Fruit fly (Drosophila melanogaster): ENCODE data around the gene CG15530.

Gene CG15530

DNA sequence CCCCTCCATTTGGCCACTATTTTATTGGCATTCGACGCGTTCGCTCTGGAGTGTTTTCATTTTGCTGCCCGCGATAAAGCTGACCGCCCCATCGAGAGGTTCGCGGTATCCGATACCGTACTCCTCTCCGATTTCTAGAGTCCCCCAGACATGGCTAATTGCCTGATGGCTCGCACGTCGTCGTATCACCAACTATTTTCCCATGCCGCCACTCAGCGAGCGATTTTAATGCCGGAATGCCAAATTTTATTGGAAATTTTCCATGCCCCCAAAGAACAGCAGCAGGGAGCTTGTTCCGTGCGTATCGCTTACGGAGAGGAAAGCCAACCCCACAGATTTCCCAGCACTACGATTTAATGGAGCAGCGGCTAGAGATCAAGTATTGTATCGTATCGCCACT, 23.4 kb downstream of the CG15530 start:
- TF ChIP-seq Pif1B (GFP tag; optimal IDR thresholded peaks at IDR 0.05) (no peak), Ets98B (GFP tag; IDR thresholded peaks at IDR 0.05) (no peak), CG15710 (tag; optimal IDR thresholded peaks at IDR 0.05) (no peak), CG12605 (GFP tag; IDR thresholded peaks at IDR 0.05) (no peak), Pif1A (GFP tag; optimal IDR thresholded peaks at IDR 0.05) (no peak), rn (GFP tag; IDR thresholded peaks at IDR 0.05) (no peak), CG32121 (GFP tag; IDR thresholded peaks at IDR 0.05) (no peak), CG4496 (GFP tag; IDR thresholded peaks at IDR 0.05) (no peak), fd96Ca (GFP tag; IDR thresholded peaks at IDR 0.05) (no peak), EcR (GFP tag; optimal IDR thresholded peaks at IDR 0.05) (no peak), CG10348 (GFP tag; IDR thresholded peaks at IDR 0.05) (no peak), gl (tag; optimal IDR thresholded peaks at IDR 0.05) (no peak), CG17806 (tag; optimal IDR thresholded peaks at IDR 0.05) (no peak), CG9948 (tag; optimal IDR thresholded peaks at IDR 0.05) (no peak), Snoo (tag; optimal IDR thresholded peaks at IDR 0.05) (no peak), CG34367 (tag; optimal IDR thresholded peaks at IDR 0.05) (no peak), CG13204 (GFP tag; optimal IDR thresholded peaks at IDR 0.05) (no peak), CG8301 (tag; optimal IDR thresholded peaks at IDR 0.05) (no peak), CG8159 (tag; optimal IDR thresholded peaks at IDR 0.05) (no peak), D1 (tag; optimal IDR thresholded peaks at IDR 0.05) (no peak)

DNA sequence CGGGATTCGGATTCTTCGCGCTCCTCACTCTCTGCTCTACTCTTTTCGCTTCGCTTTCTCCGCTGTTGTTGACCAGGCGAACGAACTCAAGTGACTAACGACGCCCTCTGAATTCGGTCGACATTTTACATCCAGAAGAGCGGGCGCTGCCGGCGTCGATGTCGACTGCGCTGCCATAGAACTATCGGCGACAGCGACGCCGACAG, 25.1 kb downstream of the CG15530 start, which contains the start of gene CG9743:
CG9743 (minus strand) TSS at position 101 of the 206 bp plus-strand sequence.
- TF ChIP-seq CG17806 (tag; optimal IDR thresholded peaks at IDR 0.05): no peak

DNA sequence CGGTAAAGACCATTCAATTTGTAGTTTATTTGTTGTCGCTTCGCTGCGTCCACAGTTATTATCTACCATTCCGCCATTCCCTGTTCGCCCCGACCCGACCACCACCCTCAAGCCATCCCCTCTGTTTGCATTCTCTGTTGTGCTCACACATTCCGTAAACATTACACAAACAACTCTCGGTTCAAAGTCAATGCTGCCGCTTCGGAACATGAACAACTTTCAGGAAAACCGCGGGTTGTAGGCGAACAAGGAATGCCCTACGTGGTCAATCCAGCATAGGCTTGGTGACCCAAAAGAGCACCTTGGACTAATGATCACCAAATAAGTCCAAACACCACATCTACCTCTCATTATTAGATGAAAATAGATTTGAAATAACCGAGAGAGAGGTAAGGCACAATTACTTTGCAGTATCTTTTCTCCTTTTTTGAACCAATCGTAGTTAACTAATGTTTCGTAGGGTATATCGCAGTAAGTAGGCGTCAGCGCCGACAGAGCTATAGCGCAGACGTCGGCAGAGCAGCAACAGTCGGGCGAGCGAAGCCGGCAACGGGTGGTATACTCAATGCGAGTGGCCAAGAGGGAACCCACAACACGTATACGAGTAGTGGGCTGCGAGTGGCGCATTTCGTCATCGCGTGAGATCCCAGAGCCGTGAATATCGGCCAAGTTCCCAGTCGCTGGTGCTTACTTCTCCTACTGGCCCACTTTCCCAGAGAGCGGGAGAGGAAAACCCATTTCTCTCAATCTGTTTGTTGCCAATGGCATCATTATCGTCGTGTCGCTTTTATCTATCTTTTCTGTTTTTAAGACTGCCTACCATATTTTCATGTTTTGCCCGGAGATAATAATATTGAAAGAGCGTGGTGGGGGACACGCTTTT, 25.7 kb downstream of the CG15530 start:
- TF ChIP-seq CG8301 (tag; optimal IDR thresholded peaks at IDR 0.05): peak; percentile 81
- no peak for TF ChIP-seq CG13204 (GFP tag; optimal IDR thresholded peaks at IDR 0.05)
- peak; percentile 77 for TF ChIP-seq Pif1B (GFP tag; optimal IDR thresholded peaks at IDR 0.05)
- peak; percentile 50 for TF ChIP-seq gl (tag; optimal IDR thresholded peaks at IDR 0.05)
- TF ChIP-seq CG32121 (GFP tag; IDR thresholded peaks at IDR 0.05): peak; percentile 81
- TF ChIP-seq CG34367 (tag; optimal IDR thresholded peaks at IDR 0.05): peak; percentile 30
- TF ChIP-seq Snoo (tag; optimal IDR thresholded peaks at IDR 0.05): peak; percentile 25
- peak; percentile 84 for TF ChIP-seq fd96Ca (GFP tag; IDR thresholded peaks at IDR 0.05)
- peak; percentile 80 for TF ChIP-seq CG4496 (GFP tag; IDR thresholded peaks at IDR 0.05)
- peak; percentile 79 for TF ChIP-seq Pif1A (GFP tag; optimal IDR thresholded peaks at IDR 0.05)
- peak; percentile 83 for TF ChIP-seq Ets98B (GFP tag; IDR thresholded peaks at IDR 0.05)
- TF ChIP-seq CG12605 (GFP tag; IDR thresholded peaks at IDR 0.05): peak; percentile 65; the same call in 1 of the 2 replicates
- TF ChIP-seq rn (GFP tag; IDR thresholded peaks at IDR 0.05): peak; percentile 57
- peak; percentile 67 for TF ChIP-seq CG17806 (tag; optimal IDR thresholded peaks at IDR 0.05)
- TF ChIP-seq CG14655 (GFP tag; optimal IDR thresholded peaks at IDR 0.05): peak; percentile 77
- peak; percentile 24 for TF ChIP-seq EcR (GFP tag; optimal IDR thresholded peaks at IDR 0.05)
- no peak for TF ChIP-seq D1 (tag; optimal IDR thresholded peaks at IDR 0.05)
- peak; percentile 74 for TF ChIP-seq CG8159 (tag; optimal IDR thresholded peaks at IDR 0.05)
- TF ChIP-seq CG9948 (tag; optimal IDR thresholded peaks at IDR 0.05): peak; percentile 68
- peak; percentile 57 for TF ChIP-seq CG15710 (tag; optimal IDR thresholded peaks at IDR 0.05)
- TF ChIP-seq CG10348 (GFP tag; IDR thresholded peaks at IDR 0.05): peak; percentile 78

- no peak for TF ChIP-seq CG9948 (tag; optimal IDR thresholded peaks at IDR 0.05)
- TF ChIP-seq CG14655 (GFP tag; optimal IDR thresholded peaks at IDR 0.05): no peak
These were observed 26.4 kb downstream of the CG15530 start for dm6 chr3R:30204004-30204603.

- TF ChIP-seq CG10348 (GFP tag; IDR thresholded peaks at IDR 0.05) (no peak), Pif1A (GFP tag; optimal IDR thresholded peaks at IDR 0.05) (no peak), CG13204 (GFP tag; optimal IDR thresholded peaks at IDR 0.05) (no peak), CG14655 (GFP tag; optimal IDR thresholded peaks at IDR 0.05) (no peak), Pif1B (GFP tag; optimal IDR thresholded peaks at IDR 0.05) (no peak), rn (GFP tag; IDR thresholded peaks at IDR 0.05) (no peak), CG8301 (tag; optimal IDR thresholded peaks at IDR 0.05) (no peak), CG17806 (tag; optimal IDR thresholded peaks at IDR 0.05) (no peak), CG9948 (tag; optimal IDR thresholded peaks at IDR 0.05) (no peak), Snoo (tag; optimal IDR thresholded peaks at IDR 0.05) (no peak), CG15710 (tag; optimal IDR thresholded peaks at IDR 0.05) (no peak), EcR (GFP tag; optimal IDR thresholded peaks at IDR 0.05) (no peak), Ets98B (GFP tag; IDR thresholded peaks at IDR 0.05) (no peak), CG4496 (GFP tag; IDR thresholded peaks at IDR 0.05) (no peak), fd96Ca (GFP tag; IDR thresholded peaks at IDR 0.05) (no peak)
These were observed 28.3 kb downstream of the CG15530 start for dm6 chr3R:30205946-30206345.

DNA sequence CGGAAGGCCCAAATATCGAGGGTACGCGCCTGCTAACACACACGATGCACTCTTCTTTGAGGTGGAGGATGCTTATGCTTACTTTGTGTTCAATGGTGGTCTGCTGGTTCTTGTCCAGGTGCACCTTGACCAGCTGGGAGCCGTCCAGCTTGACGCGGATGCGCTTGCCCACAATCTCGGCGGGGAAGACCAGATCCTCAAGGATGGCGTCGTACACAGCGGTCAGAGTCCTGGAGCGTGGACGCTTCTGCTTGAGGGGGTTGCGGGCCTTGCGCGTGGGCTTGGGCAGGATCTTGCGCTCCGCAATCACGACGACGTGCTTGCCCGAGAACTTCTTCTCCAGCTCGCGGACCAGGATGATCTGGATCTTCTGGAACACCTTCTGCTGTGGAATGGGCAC, 30.3 kb downstream of the CG15530 start:
- no peak for TF ChIP-seq CG32121 (GFP tag; IDR thresholded peaks at IDR 0.05)
- no peak for TF ChIP-seq CG8159 (tag; optimal IDR thresholded peaks at IDR 0.05)
- no peak for TF ChIP-seq CG17806 (tag; optimal IDR thresholded peaks at IDR 0.05)
- no peak for TF ChIP-seq fd96Ca (GFP tag; IDR thresholded peaks at IDR 0.05)
- no peak for TF ChIP-seq CG15710 (tag; optimal IDR thresholded peaks at IDR 0.05)
- TF ChIP-seq D1 (tag; optimal IDR thresholded peaks at IDR 0.05): no peak
- TF ChIP-seq CG13204 (GFP tag; optimal IDR thresholded peaks at IDR 0.05): no peak
- no peak for TF ChIP-seq EcR (GFP tag; optimal IDR thresholded peaks at IDR 0.05)
- TF ChIP-seq Pif1A (GFP tag; optimal IDR thresholded peaks at IDR 0.05): no peak
- TF ChIP-seq gl (tag; optimal IDR thresholded peaks at IDR 0.05): no peak
- TF ChIP-seq Snoo (tag; optimal IDR thresholded peaks at IDR 0.05): no peak
- TF ChIP-seq CG4496 (GFP tag; IDR thresholded peaks at IDR 0.05): no peak
- no peak for TF ChIP-seq rn (GFP tag; IDR thresholded peaks at IDR 0.05)
- TF ChIP-seq CG8301 (tag; optimal IDR thresholded peaks at IDR 0.05): no peak
- no peak for TF ChIP-seq CG12605 (GFP tag; IDR thresholded peaks at IDR 0.05)

Measured in whole organism, pupa.